Fruit fly (Drosophila melanogaster) whole organism, embryonic: ENCODE data around the gene Srrm234.

Experiments used
- C15 ChIP-seq: fragments of 200-800 bp; sonication (Bioruptor generic); IDR thresholded peaks from 3 replicates; pipeline ENCODE4 v1.3.6; 2022; ENCODE audit warnings: missing biosample characterization, missing genetic modification characterization
- CG12104 ChIP-seq: fragments of 200-800 bp; sonication (Bioruptor generic); optimal IDR thresholded peaks from 3 replicates; lab custom pipeline; 2016; ENCODE audit warnings: missing biosample characterization, missing genetic modification characterization
- CG12299 ChIP-seq: fragments of 200-800 bp; sonication (Bioruptor generic); optimal IDR thresholded peaks from 2 replicates; lab custom pipeline; 2018; ENCODE audit warnings: missing biosample characterization, mild to moderate bottlenecking, missing genetic modification characterization
- CG13424 ChIP-seq: fragments of 200-800 bp; sonication (Bioruptor generic); optimal IDR thresholded peaks from 2 replicates; lab custom pipeline; 2019; ENCODE audit warnings: missing biosample characterization, mild to moderate bottlenecking, missing genetic modification characterization, moderate library complexity
- CG14050 ChIP-seq: fragments of 200-800 bp; sonication (Bioruptor generic); IDR thresholded peaks from 3 replicates; pipeline ENCODE4 v1.3.6; 2022; ENCODE audit warnings: missing biosample characterization, missing genetic modification characterization
- CG14441 ChIP-seq: fragments of 200-800 bp; sonication (Bioruptor generic); IDR thresholded peaks from 2 replicates; pipeline ENCODE4 v1.3.6; 2022; ENCODE audit warnings: missing biosample characterization, missing genetic modification characterization
- CG15514 ChIP-seq: fragments of 200-800 bp; sonication (Bioruptor generic); optimal IDR thresholded peaks from 3 replicates; lab custom pipeline; 2017; ENCODE audit warnings: missing biosample characterization, missing genetic modification characterization, mild to moderate bottlenecking, moderate library complexity, missing genetic modification reagents
- CG1603 ChIP-seq: fragments of 200-800 bp; sonication (Bioruptor generic); optimal IDR thresholded peaks from 2 replicates; lab custom pipeline; 2019; ENCODE audit warnings: missing biosample characterization, mild to moderate bottlenecking, missing genetic modification characterization, moderate library complexity
- CG2120 ChIP-seq: fragments of 200-800 bp; sonication (Bioruptor generic); optimal IDR thresholded peaks from 3 replicates; lab custom pipeline; 2016; ENCODE audit warnings: missing biosample characterization, missing genetic modification characterization
- CG2199 ChIP-seq: fragments of 200-800 bp; sonication (Bioruptor generic); IDR thresholded peaks from 3 replicates; pipeline ENCODE4 v1.3.6; 2022; ENCODE audit warnings: missing biosample characterization, missing genetic modification characterization
- CG31441 ChIP-seq: fragments of 200-800 bp; sonication (Bioruptor generic); IDR thresholded peaks from 2 replicates; pipeline ENCODE4 v1.3.6; 2022; ENCODE audit warnings: missing biosample characterization, missing genetic modification characterization
- CG32532 ChIP-seq: fragments of 200-800 bp; sonication (Bioruptor generic); IDR thresholded peaks from 2 replicates; pipeline ENCODE4 v1.3.6; 2022; ENCODE audit warnings: missing biosample characterization, missing genetic modification characterization
- CG33557 ChIP-seq: fragments of 200-800 bp; sonication (Bioruptor generic); optimal IDR thresholded peaks from 2 replicates; lab custom pipeline; 2019; ENCODE audit warnings: missing biosample characterization, mild to moderate bottlenecking, missing genetic modification characterization, moderate library complexity
- CG34376 ChIP-seq: fragments of 200-800 bp; sonication (Bioruptor generic); optimal IDR thresholded peaks from 2 replicates; lab custom pipeline; 2018; ENCODE audit warnings: missing biosample characterization, mild to moderate bottlenecking, missing genetic modification characterization
- CG3726 ChIP-seq: fragments of 200-800 bp; sonication (Bioruptor generic); IDR thresholded peaks from 3 replicates; pipeline ENCODE4, ENCODE4 v1.3.6; 2022; ENCODE audit warnings: missing biosample characterization, missing genetic modification characterization
- CG4360 ChIP-seq: fragments of 200-800 bp; sonication (Bioruptor generic); IDR thresholded peaks from 2 replicates; pipeline ENCODE4 v1.3.6; 2022; ENCODE audit warnings: missing biosample characterization, missing genetic modification characterization
- CG4707 ChIP-seq: fragments of 200-800 bp; sonication (Bioruptor generic); optimal IDR thresholded peaks from 2 replicates; lab custom pipeline; 2018; ENCODE audit warnings: missing biosample characterization, mild to moderate bottlenecking, missing genetic modification characterization, moderate library complexity
- CG4820 ChIP-seq: fragments of 200-800 bp; sonication (Bioruptor generic); optimal IDR thresholded peaks from 3 replicates; lab custom pipeline; 2016; ENCODE audit warnings: missing biosample characterization, missing genetic modification characterization
- CG4854 ChIP-seq: fragments of 200-800 bp; sonication (Bioruptor generic); optimal IDR thresholded peaks from 2 replicates; lab custom pipeline; 2016; ENCODE audit warnings: missing biosample characterization, missing genetic modification characterization, inconsistent platforms
- CG8281 ChIP-seq: fragments of 200-800 bp; sonication (Bioruptor generic); optimal IDR thresholded peaks from 2 replicates; lab custom pipeline; 2018; ENCODE audit warnings: missing biosample characterization, mild to moderate bottlenecking, missing genetic modification characterization, moderate library complexity
- CG9215 ChIP-seq: fragments of 200-800 bp; sonication (Bioruptor generic); IDR thresholded peaks from 2 replicates; pipeline ENCODE4 v1.3.6; 2022; ENCODE audit warnings: missing biosample characterization, missing genetic modification characterization
- Deaf1 ChIP-seq: fragments of 200-800 bp; optimal IDR thresholded peaks from 3 replicates; lab custom pipeline; 2019; ENCODE audit warnings: missing biosample characterization, mild to moderate bottlenecking, missing genetic modification characterization, moderate library complexity
- Dip2 ChIP-seq: fragments of 200-800 bp; sonication (Bioruptor generic); IDR thresholded peaks from 2 replicates; pipeline ENCODE4 v1.3.6; 2022; ENCODE audit warnings: missing biosample characterization, missing genetic modification characterization
- Doc2 ChIP-seq: fragments of 200-800 bp; sonication (Bioruptor generic); IDR thresholded peaks from 2 replicates; pipeline ENCODE4 v1.3.6; 2022; ENCODE audit warnings: missing biosample characterization, missing genetic modification characterization
- E2f1 ChIP-seq: fragments of 200-800 bp; sonication (Bioruptor generic); IDR thresholded peaks from 2 replicates; pipeline ENCODE4 v1.3.6; 2022; ENCODE audit warnings: missing biosample characterization, missing genetic modification characterization
- Gug ChIP-seq: fragments of 200-800 bp; sonication (Bioruptor generic); IDR thresholded peaks from 4 replicates; pipeline ENCODE4 v1.3.6; 2022; ENCODE audit warnings: missing biosample characterization, missing genetic modification characterization
- HLH3B ChIP-seq: fragments of 200-800 bp; sonication (Bioruptor generic); IDR thresholded peaks from 2 replicates; pipeline ENCODE4 v1.3.6; 2022; ENCODE audit warnings: missing biosample characterization, missing genetic modification characterization
- Hmr ChIP-seq: fragments of 200-800 bp; sonication (Bioruptor generic); optimal IDR thresholded peaks from 3 replicates; lab custom pipeline; 2017; ENCODE audit warnings: mild to moderate bottlenecking, missing biosample characterization, missing genetic modification reagents, missing genetic modification characterization
- Hr78 ChIP-seq, 2 experiments: fragments of 200-800 bp in 1 of 2; fragments of >200 bp in 1 of 2; sonication (Bioruptor generic) in 1 of 2; optimal IDR thresholded peaks; 2 replicates each; lab custom pipeline; 2017 to 2019; ENCODE audit warnings: missing biosample characterization in 2 of 2, missing genetic modification characterization in 2 of 2, mild to moderate bottlenecking in 1 of 2, moderate library complexity in 1 of 2
- MESR4 ChIP-seq: fragments of 200-800 bp; sonication (Bioruptor generic); optimal IDR thresholded peaks from 2 replicates; lab custom pipeline; 2018; ENCODE audit warnings: missing biosample characterization, mild to moderate bottlenecking, missing genetic modification characterization, moderate library complexity
- NFAT ChIP-seq: fragments of 200-800 bp; sonication (Bioruptor generic); IDR thresholded peaks from 2 replicates; pipeline ENCODE4 v1.3.6; 2022; ENCODE audit warnings: missing biosample characterization, missing genetic modification characterization
- Nf-YC ChIP-seq: fragments of 200-800 bp; optimal IDR thresholded peaks from 3 replicates; lab custom pipeline; 2019; ENCODE audit warnings: missing biosample characterization, mild to moderate bottlenecking, missing genetic modification characterization, moderate library complexity
- NfI ChIP-seq: fragments of 200-800 bp; sonication (Bioruptor generic); optimal IDR thresholded peaks from 3 replicates; lab custom pipeline; 2018; ENCODE audit warnings: missing biosample characterization, mild to moderate bottlenecking, missing genetic modification characterization, moderate library complexity
- Spps ChIP-seq: fragments of 200-800 bp; sonication (Bioruptor generic); optimal IDR thresholded peaks from 2 replicates; lab custom pipeline; 2018; ENCODE audit warnings: missing biosample characterization, mild to moderate bottlenecking, missing genetic modification characterization
- ab ChIP-seq: fragments of 200-800 bp; sonication (Bioruptor generic); optimal IDR thresholded peaks from 2 replicates; lab custom pipeline; 2016; ENCODE audit warnings: missing biosample characterization, missing genetic modification characterization
- abd-A ChIP-seq: fragments of 200-800 bp; sonication (Bioruptor generic); optimal IDR thresholded peaks from 3 replicates; lab custom pipeline; 2019; ENCODE audit warnings: missing biosample characterization, mild to moderate bottlenecking, missing genetic modification characterization, moderate library complexity
- crc ChIP-seq: fragments of 200-800 bp; sonication (Bioruptor generic); optimal IDR thresholded peaks from 2 replicates; lab custom pipeline; 2016; ENCODE audit warnings: missing biosample characterization, missing genetic modification characterization
- crol ChIP-seq: fragments of 200-800 bp; sonication (Bioruptor generic); IDR thresholded peaks from 2 replicates; pipeline ENCODE4 v1.3.6; 2022; ENCODE audit warnings: missing biosample characterization, missing genetic modification characterization
- fd96Cb ChIP-seq: fragments of 200-800 bp; sonication (Bioruptor generic); optimal IDR thresholded peaks from 2 replicates; lab custom pipeline; 2018; ENCODE audit warnings: missing biosample characterization, mild to moderate bottlenecking, missing genetic modification characterization, moderate library complexity
- inv ChIP-seq: fragments of 200-800 bp; sonication (Bioruptor generic); IDR thresholded peaks from 2 replicates; pipeline ENCODE4 v1.3.6; 2022; ENCODE audit warnings: missing biosample characterization, missing genetic modification characterization; ENCODE audit not compliant: partially characterized antibody
- jing ChIP-seq: fragments of 200-800 bp; sonication (Bioruptor generic); optimal IDR thresholded peaks from 2 replicates; lab custom pipeline; 2018; ENCODE audit warnings: missing biosample characterization, mild to moderate bottlenecking, missing genetic modification characterization
- lilli ChIP-seq: fragments of 200-800 bp; sonication (Bioruptor generic); optimal IDR thresholded peaks from 3 replicates; lab custom pipeline; 2016; ENCODE audit warnings: missing biosample characterization, missing genetic modification characterization
- nau ChIP-seq: fragments of 200-800 bp; sonication (Bioruptor generic); optimal IDR thresholded peaks from 3 replicates; lab custom pipeline; 2017; ENCODE audit warnings: missing biosample characterization, mild to moderate bottlenecking, missing genetic modification characterization, missing genetic modification reagents
- org-1 ChIP-seq: fragments of 200-800 bp; sonication (Bioruptor generic); optimal IDR thresholded peaks from 2 replicates; lab custom pipeline; 2017; ENCODE audit warnings: missing biosample characterization, missing genetic modification characterization
- pho ChIP-seq: fragments of 200-800 bp; sonication (Bioruptor generic); optimal IDR thresholded peaks from 2 replicates; lab custom pipeline; 2016; ENCODE audit warnings: missing biosample characterization, missing genetic modification characterization
- so ChIP-seq: fragments of 200-800 bp; sonication (Bioruptor generic); IDR thresholded peaks from 3 replicates; pipeline ENCODE4 v1.3.6; 2022; ENCODE audit warnings: missing biosample characterization, missing genetic modification characterization
- stc ChIP-seq: fragments of 200-800 bp; sonication (Bioruptor generic); IDR thresholded peaks from 2 replicates; pipeline ENCODE4 v1.3.6; 2022; ENCODE audit warnings: missing biosample characterization, missing genetic modification characterization
- vnd ChIP-seq: fragments of 200-800 bp; sonication (Bioruptor generic); IDR thresholded peaks from 3 replicates; pipeline ENCODE4 v1.3.6; 2022; ENCODE audit warnings: missing biosample characterization, missing genetic modification characterization; ENCODE audit not compliant: partially characterized antibody
- zen2 ChIP-seq: fragments of 200-800 bp; sonication (Bioruptor generic); IDR thresholded peaks from 3 replicates; pipeline ENCODE4 v1.3.6; 2022; ENCODE audit warnings: missing biosample characterization, missing genetic modification characterization; ENCODE audit not compliant: partially characterized antibody
- zf30C ChIP-seq: fragments of 200-800 bp; sonication (Bioruptor generic); optimal IDR thresholded peaks from 3 replicates; lab custom pipeline; 2018; ENCODE audit warnings: missing biosample characterization, mild to moderate bottlenecking, missing genetic modification characterization

Gene Srrm234

DNA sequence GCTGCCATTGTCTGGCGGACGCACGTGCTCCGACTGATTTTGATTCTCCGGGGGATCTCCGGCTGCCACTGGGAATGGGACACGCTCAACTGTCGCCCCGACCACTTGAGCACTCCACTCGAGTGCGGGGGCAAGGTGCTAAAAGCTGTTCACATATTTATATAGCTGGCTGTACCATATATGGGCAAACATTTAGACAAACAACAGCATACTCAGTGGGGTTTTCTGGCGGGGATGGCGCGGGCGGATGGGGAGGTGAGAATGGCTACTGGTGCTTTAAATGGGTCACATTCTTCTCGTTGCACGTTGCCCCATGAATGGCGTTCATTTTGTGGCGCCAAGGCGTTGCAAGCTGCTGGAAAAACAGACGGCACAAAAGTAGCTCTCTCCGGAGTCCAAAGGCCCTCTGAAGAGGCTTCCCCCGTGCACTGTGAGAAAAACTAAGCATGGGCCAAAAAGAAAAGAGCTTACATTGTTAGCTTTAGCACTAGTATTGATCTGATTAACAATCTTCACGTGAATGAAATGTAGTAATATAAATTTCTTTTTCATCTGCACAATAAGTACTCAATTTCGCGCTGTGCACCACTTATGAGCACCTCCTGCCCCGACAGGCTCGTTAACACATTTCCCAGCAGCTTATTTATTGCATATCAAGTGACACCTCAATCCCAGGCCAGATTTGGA is 26.0 kb upstream of the Srrm234 start (continued):
- no peak for TF ChIP-seq CG2199
- TF ChIP-seq nau: no peak
- TF ChIP-seq CG12299 (tag; lab: Kevin White, UChicago): no peak
- no peak for TF ChIP-seq stc (GFP tag; lab: Robert Waterston, UW)
- TF ChIP-seq CG4707: peak; percentile 34
- no peak for TF ChIP-seq CG34376 (GFP tag; lab: Kevin White, UChicago)
- TF ChIP-seq C15 (GFP tag; lab: Robert Waterston, UW): no peak
- peak; percentile 28 for TF ChIP-seq org-1 (GFP tag; lab: Kevin White, UChicago)
- TF ChIP-seq abd-A (tag; lab: Kevin White, UChicago): no peak
- no peak for TF ChIP-seq CG14441 (GFP tag; lab: Robert Waterston, UW)
- TF ChIP-seq CG32532 (GFP tag; lab: Robert Waterston, UW): no peak
- TF ChIP-seq CG4360 (GFP tag; lab: Robert Waterston, UW): no peak
- TF ChIP-seq Doc2 (GFP tag; lab: Robert Waterston, UW): no peak
- TF ChIP-seq pho (GFP tag; lab: Kevin White, UChicago): no peak
- no peak for TF ChIP-seq zf30C (GFP tag; lab: Kevin White, UChicago)
- no peak for TF ChIP-seq CG9215 (GFP tag; lab: Robert Waterston, UW)
- no peak for TF ChIP-seq CG14050 (GFP tag; lab: Robert Waterston, UW)
- TF ChIP-seq NFAT (GFP tag; lab: Robert Waterston, UW): no peak
- peak; percentile 19 for TF ChIP-seq Spps
- TF ChIP-seq so: peak; percentile 63; the same call in 1 of the 3 replicates
- peak; percentile 1 for TF ChIP-seq lilli (GFP tag; lab: Kevin White, UChicago)
- no peak for TF ChIP-seq Deaf1 (tag; lab: Kevin White, UChicago)
- no peak for TF ChIP-seq Dip2
- TF ChIP-seq Hr78 (GFP tag; optimal IDR thresholded peaks at IDR 0.05; lab: Kevin White, UChicago): no peak
- TF ChIP-seq CG4854 (GFP tag; lab: Kevin White, UChicago): no peak
- peak; percentile 21 for TF ChIP-seq Hmr (GFP tag; lab: Kevin White, UChicago)
- no peak for TF ChIP-seq NfI (GFP tag; lab: Kevin White, UChicago)
- peak; percentile 50 for TF ChIP-seq CG4820 (GFP tag; lab: Kevin White, UChicago)
- TF ChIP-seq CG1603 (tag; lab: Kevin White, UChicago): peak; percentile 23
- no peak for TF ChIP-seq zen2 (GFP tag; lab: Robert Waterston, UW)
- no peak for TF ChIP-seq vnd (GFP tag; lab: Robert Waterston, UW)
- TF ChIP-seq ab (GFP tag; lab: Kevin White, UChicago): no peak
- TF ChIP-seq HLH3B (GFP tag; lab: Robert Waterston, UW): peak; percentile 18; the same call in 1 of the 2 replicates
- no peak for TF ChIP-seq jing (GFP tag; lab: Kevin White, UChicago)
- TF ChIP-seq crc (GFP tag; lab: Kevin White, UChicago): no peak
- peak; percentile 9 for TF ChIP-seq CG33557
- no peak for TF ChIP-seq CG2120 (GFP tag; lab: Kevin White, UChicago)
- 0 out of 4 replicates have a peak, but pooled peaks have one; percentile 11 for TF ChIP-seq Gug (GFP tag; lab: Robert Waterston, UW)
- peak; percentile 44 for TF ChIP-seq crol (GFP tag; lab: Robert Waterston, UW)
- no peak for TF ChIP-seq CG8281
- TF ChIP-seq inv (GFP tag; lab: Robert Waterston, UW): no peak
- no peak for TF ChIP-seq CG13424 (tag; lab: Kevin White, UChicago)
- TF ChIP-seq CG15514: no peak
- no peak for TF ChIP-seq Nf-YC (tag; lab: Kevin White, UChicago)
- TF ChIP-seq CG31441 (GFP tag; lab: Robert Waterston, UW): peak; percentile 51
- no peak for TF ChIP-seq MESR4 (GFP tag; lab: Kevin White, UChicago)
- TF ChIP-seq CG3726 (GFP tag; lab: Robert Waterston, UW): no peak
- no peak for TF ChIP-seq CG12104 (GFP tag; lab: Kevin White, UChicago)
- peak; percentile 49 for TF ChIP-seq fd96Cb (tag; lab: Kevin White, UChicago)
- no peak; the same call in 1 of the 2 replicates for TF ChIP-seq E2f1
